Worm (Caenorhabditis elegans): Measurements from ENCODE around the gene ugt-67.

ce11 chrV:4908591-4908990, 7.4 kb downstream of the ugt-67 start, which contains the start of gene ugt-13:
- TF ChIP-seq W03F9.2 (tag; optimal IDR thresholded peaks at IDR 0.05), result no peak
- no peak for TF ChIP-seq him-1 (tag; optimal IDR thresholded peaks at IDR 0.05)
- TF ChIP-seq dao-5 (tag; optimal IDR thresholded peaks at IDR 0.05), result no peak
